Worm (Caenorhabditis elegans): ENCODE data around the gene srv-5.
"Not testable (repeated sequence)": the region's sequence is repeated elsewhere in the genome, so short reads cannot be mapped to it uniquely, and the experiment has no call there.

The srv-5 gene

ce11 chrX:4252047-4252446 lies at the start of gene srv-5:
Gene srv-5 (plus strand): TSS chrX:4252347.
- TF ChIP-seq cog-1 (tag; optimal IDR thresholded peaks at IDR 0.05), result no peak
- TF ChIP-seq med-1 (GFP tag; optimal IDR thresholded peaks at IDR 0.05; ENCODE audit: insufficient read depth), result no peak
- no peak for TF ChIP-seq klf-2 (GFP tag; conservative IDR thresholded peaks at IDR 0.05)
- no peak for TF ChIP-seq T22C8.4 (GFP tag; IDR thresholded peaks at IDR 0.05)
- no peak for TF ChIP-seq ztf-23 (GFP tag; IDR thresholded peaks at IDR 0.05)
- TF ChIP-seq tab-1 (GFP tag; IDR thresholded peaks at IDR 0.05), result no peak
- no peak for TF ChIP-seq flt-1 (GFP tag; IDR thresholded peaks at IDR 0.05)
- no peak for TF ChIP-seq ztf-29 (GFP tag; IDR thresholded peaks at IDR 0.05)
- TF ChIP-seq ref-1 (GFP tag; conservative IDR thresholded peaks at IDR 0.05), result no peak

DNA sequence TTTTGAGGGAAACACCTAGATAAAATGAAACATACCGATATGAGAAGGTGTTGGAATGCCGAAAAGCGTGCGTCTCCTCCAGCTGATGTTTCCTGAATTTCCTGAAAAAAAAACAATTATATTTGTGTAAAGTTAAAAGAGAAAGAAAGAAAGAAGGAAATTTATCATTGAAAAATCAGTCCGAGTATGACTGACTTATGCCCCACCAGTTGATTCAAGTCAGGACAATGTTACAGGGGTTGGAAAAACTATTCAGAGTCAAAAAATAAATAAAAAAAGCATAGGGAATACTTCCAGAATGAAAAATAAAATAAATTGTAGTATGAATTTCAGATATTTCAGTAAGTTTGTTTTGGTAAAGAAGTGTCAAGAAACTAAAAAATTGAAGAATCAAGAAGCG lies 44.8 kb upstream of the srv-5 start, which contains the start of gene F20B6.9:
Gene F20B6.9, minus strand, starts transcription at position 101 of the 400 bp plus-strand sequence.
- not testable (repeated sequence) for TF ChIP-seq klf-2 (GFP tag; conservative IDR thresholded peaks at IDR 0.05); med-1 (GFP tag; optimal IDR thresholded peaks at IDR 0.05; ENCODE audit: insufficient read depth); ztf-29 (GFP tag; IDR thresholded peaks at IDR 0.05)

DNA sequence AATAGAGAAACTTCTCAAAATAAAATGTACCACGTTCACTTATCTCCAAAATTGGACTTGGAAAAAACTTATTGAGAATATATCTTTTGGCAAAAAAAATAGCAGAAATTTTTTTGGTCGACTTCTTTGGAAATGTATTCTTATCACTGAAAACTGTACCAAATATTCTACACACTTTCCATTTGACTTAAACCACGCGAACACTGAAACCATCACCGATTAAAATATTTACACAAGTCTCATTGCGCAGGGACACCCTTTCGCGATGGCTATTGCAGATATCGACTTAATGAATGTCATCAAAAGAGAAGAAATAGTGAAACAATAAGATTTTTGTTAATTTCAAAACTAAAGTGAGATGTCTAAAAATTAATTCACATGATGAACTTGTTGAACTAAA lies 43.7 kb upstream of the srv-5 start:
- TF ChIP-seq T22C8.4 (GFP tag; IDR thresholded peaks at IDR 0.05) (no peak), ref-1 (GFP tag; conservative IDR thresholded peaks at IDR 0.05) (no peak), ztf-29 (GFP tag; IDR thresholded peaks at IDR 0.05) (no peak), ztf-23 (GFP tag; IDR thresholded peaks at IDR 0.05) (no peak), klf-2 (GFP tag; conservative IDR thresholded peaks at IDR 0.05) (no peak), cog-1 (tag; optimal IDR thresholded peaks at IDR 0.05) (no peak), flt-1 (GFP tag; IDR thresholded peaks at IDR 0.05) (no peak), tab-1 (GFP tag; IDR thresholded peaks at IDR 0.05) (no peak)

ce11 chrX:4209131-4209530 lies 43.0 kb upstream of the srv-5 start:
- peak; percentile 76 for TF ChIP-seq med-1 (GFP tag; optimal IDR thresholded peaks at IDR 0.05; ENCODE audit: insufficient read depth)
- peak; percentile 100 for TF ChIP-seq T22C8.4 (GFP tag; IDR thresholded peaks at IDR 0.05)
- TF ChIP-seq ztf-23 (GFP tag; IDR thresholded peaks at IDR 0.05), result peak; percentile 92
- peak; percentile 99 for TF ChIP-seq cog-1 (tag; optimal IDR thresholded peaks at IDR 0.05)
- TF ChIP-seq tab-1 (GFP tag; IDR thresholded peaks at IDR 0.05), result peak; percentile 73; the same call in 1 of the 2 replicates
- no peak for TF ChIP-seq ref-1 (GFP tag; conservative IDR thresholded peaks at IDR 0.05)
- peak; percentile 53; the same call in 1 of the 2 replicates for TF ChIP-seq ztf-29 (GFP tag; IDR thresholded peaks at IDR 0.05)
- TF ChIP-seq flt-1 (GFP tag; IDR thresholded peaks at IDR 0.05), result peak; percentile 91
- TF ChIP-seq klf-2 (GFP tag; conservative IDR thresholded peaks at IDR 0.05), result peak; percentile 76

DNA sequence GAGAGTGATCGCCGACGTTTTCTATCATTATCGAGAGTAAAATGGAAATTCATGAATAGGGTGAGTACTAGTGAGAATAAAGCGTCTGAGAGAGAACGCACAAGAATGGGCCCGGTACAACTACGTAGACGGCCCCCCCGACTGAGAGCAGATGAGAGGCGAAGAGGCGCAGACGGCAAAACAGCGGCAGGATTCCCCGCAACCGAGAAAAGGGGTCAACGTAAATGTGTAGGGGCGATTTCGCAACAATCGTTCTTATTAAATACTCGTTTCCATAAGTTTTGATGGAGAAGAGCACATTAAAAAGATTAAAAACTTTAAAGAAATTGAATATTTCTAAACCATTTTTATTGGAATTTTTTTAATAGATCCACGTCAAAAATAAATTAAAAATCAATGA lies 37.5 kb upstream of the srv-5 start:
- TF ChIP-seq flt-1 (GFP tag; IDR thresholded peaks at IDR 0.05), result no peak
- TF ChIP-seq cog-1 (tag; optimal IDR thresholded peaks at IDR 0.05), result peak; percentile 21
- TF ChIP-seq ztf-23 (GFP tag; IDR thresholded peaks at IDR 0.05), result no peak

DNA sequence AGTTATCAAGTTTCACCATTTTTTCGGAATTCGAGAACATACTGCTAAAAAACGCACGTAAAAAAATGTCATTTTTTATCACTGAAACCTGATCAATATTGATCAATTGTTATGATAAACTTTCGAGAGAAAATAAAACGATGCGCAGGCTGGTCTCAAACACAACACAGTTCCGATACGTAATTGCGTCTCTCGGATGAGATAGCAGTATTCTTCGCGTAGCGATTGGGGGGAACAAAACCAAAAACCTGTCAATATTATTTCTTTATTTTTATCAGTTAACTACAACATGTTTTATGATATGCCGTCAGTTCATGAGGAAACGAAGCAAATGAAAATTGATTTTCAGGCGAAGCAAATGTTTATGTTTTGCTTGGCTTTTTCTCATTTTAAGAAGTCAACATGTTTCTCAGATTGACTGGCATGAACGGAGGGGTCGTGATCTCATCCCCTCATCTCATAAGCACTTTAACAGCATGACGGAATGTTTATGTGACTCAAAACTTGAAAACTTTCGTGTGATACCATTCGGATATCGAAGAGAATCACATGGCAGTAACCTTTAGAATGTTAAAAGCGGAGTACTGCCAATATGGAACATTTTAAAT lies 36.5 kb upstream of the srv-5 start:
- TF ChIP-seq ref-1 (GFP tag; conservative IDR thresholded peaks at IDR 0.05), result no peak
- no peak for TF ChIP-seq med-1 (GFP tag; optimal IDR thresholded peaks at IDR 0.05; ENCODE audit: insufficient read depth)
- TF ChIP-seq T22C8.4 (GFP tag; IDR thresholded peaks at IDR 0.05), result no peak
- no peak for TF ChIP-seq tab-1 (GFP tag; IDR thresholded peaks at IDR 0.05)
- no peak for TF ChIP-seq cog-1 (tag; optimal IDR thresholded peaks at IDR 0.05)
- no peak for TF ChIP-seq ztf-23 (GFP tag; IDR thresholded peaks at IDR 0.05)
- TF ChIP-seq ztf-29 (GFP tag; IDR thresholded peaks at IDR 0.05), result no peak
- TF ChIP-seq klf-2 (GFP tag; conservative IDR thresholded peaks at IDR 0.05), result no peak
- no peak for TF ChIP-seq flt-1 (GFP tag; IDR thresholded peaks at IDR 0.05)

DNA sequence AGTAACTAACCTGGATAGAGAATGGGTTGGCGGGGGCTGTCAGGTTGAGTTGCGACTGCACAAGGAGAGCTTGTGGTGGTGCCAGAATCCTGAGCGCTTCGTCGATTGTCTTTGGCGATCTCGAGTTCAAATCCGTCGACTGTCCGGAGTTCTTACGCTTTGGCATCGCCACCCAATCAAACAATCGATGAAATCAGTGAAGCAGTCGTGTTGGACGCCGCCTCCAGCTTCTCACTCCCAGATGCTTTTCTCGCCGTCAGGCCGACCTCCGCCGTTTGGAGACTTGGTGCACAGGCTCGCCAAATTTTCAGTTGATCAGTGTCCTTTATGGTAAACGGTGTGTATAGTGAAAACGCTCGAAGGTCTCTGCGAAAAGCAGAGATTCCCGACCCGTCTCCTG lies 35.3 kb upstream of the srv-5 start, which contains the start of the genes F20B6.10 and hpk-1:
Gene F20B6.10, minus strand, starts transcription at position 303 of the 400 bp plus-strand sequence.
Gene hpk-1, minus strand, starts transcription at position 397 of the 400 bp plus-strand sequence.
- TF ChIP-seq ztf-23 (GFP tag; IDR thresholded peaks at IDR 0.05) (no peak), ztf-29 (GFP tag; IDR thresholded peaks at IDR 0.05) (no peak), tab-1 (GFP tag; IDR thresholded peaks at IDR 0.05) (no peak), flt-1 (GFP tag; IDR thresholded peaks at IDR 0.05) (no peak), T22C8.4 (GFP tag; IDR thresholded peaks at IDR 0.05) (no peak), med-1 (GFP tag; optimal IDR thresholded peaks at IDR 0.05; ENCODE audit: insufficient read depth) (no peak), cog-1 (tag; optimal IDR thresholded peaks at IDR 0.05) (no peak), ref-1 (GFP tag; conservative IDR thresholded peaks at IDR 0.05) (no peak), klf-2 (GFP tag; conservative IDR thresholded peaks at IDR 0.05) (no peak)

- TF ChIP-seq ztf-23 (GFP tag; IDR thresholded peaks at IDR 0.05) (no peak), ref-1 (GFP tag; conservative IDR thresholded peaks at IDR 0.05) (no peak), T22C8.4 (GFP tag; IDR thresholded peaks at IDR 0.05) (no peak), ztf-29 (GFP tag; IDR thresholded peaks at IDR 0.05) (no peak), cog-1 (tag; optimal IDR thresholded peaks at IDR 0.05) (no peak), klf-2 (GFP tag; conservative IDR thresholded peaks at IDR 0.05) (no peak), med-1 (GFP tag; optimal IDR thresholded peaks at IDR 0.05; ENCODE audit: insufficient read depth) (no peak)
Observed at ce11 chrX:4218174-4218573, 34.0 kb upstream of the srv-5 start, which contains the start of gene W01H2.2. Gene W01H2.2 (minus strand): TSS chrX:4218458.

DNA sequence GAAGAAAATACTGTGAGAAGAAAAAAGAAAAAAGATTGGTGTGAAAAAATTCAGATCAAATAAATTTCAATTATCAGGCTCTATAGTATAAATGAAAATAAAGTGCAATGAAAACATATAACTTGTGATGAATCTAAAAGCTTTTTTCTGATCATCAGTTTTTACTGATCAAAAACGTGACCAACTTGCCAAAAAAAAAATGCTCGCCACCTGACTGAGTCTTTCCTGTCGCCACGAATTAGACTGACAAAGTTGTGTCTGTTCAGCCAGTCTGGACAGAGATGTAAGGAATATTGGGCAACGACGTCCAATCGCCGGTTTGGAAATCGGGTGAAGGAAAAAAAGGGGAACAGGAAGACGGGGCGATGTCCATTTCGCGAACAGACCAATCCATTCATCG lies 32.7 kb upstream of the srv-5 start:
- TF ChIP-seq tab-1 (GFP tag; IDR thresholded peaks at IDR 0.05), result no peak
- no peak for TF ChIP-seq T22C8.4 (GFP tag; IDR thresholded peaks at IDR 0.05)
- no peak for TF ChIP-seq ztf-23 (GFP tag; IDR thresholded peaks at IDR 0.05)
- no peak for TF ChIP-seq ztf-29 (GFP tag; IDR thresholded peaks at IDR 0.05)
- TF ChIP-seq ref-1 (GFP tag; conservative IDR thresholded peaks at IDR 0.05), result no peak
- no peak for TF ChIP-seq flt-1 (GFP tag; IDR thresholded peaks at IDR 0.05)
- no peak for TF ChIP-seq med-1 (GFP tag; optimal IDR thresholded peaks at IDR 0.05; ENCODE audit: insufficient read depth)
- no peak for TF ChIP-seq klf-2 (GFP tag; conservative IDR thresholded peaks at IDR 0.05)
- no peak for TF ChIP-seq cog-1 (tag; optimal IDR thresholded peaks at IDR 0.05)

DNA sequence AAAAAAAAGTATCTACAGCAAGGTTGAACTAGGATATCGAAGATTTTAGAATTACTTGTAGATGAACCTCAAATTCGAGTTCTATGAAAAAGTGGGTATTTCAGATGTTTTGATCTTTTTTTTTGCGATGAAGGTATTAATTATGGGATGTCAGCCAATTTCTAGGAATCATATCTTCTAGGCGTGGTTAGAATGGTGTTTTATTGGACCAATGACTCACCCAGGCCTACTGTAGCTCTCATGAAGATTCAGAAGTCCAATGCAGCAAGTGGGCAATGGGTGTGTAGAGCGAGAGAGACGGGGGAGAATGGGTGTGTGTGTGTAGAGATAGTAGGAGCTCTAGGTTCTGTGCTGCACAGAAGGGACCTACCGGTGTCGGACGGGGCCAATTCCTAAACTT lies 29.9 kb upstream of the srv-5 start:
- TF ChIP-seq med-1 (GFP tag; optimal IDR thresholded peaks at IDR 0.05; ENCODE audit: insufficient read depth), result no peak
- no peak for TF ChIP-seq T22C8.4 (GFP tag; IDR thresholded peaks at IDR 0.05)
- TF ChIP-seq ztf-23 (GFP tag; IDR thresholded peaks at IDR 0.05), result 0 out of 2 replicates have a peak, but pooled peaks have one; percentile 26
- TF ChIP-seq flt-1 (GFP tag; IDR thresholded peaks at IDR 0.05), result 0 out of 2 replicates have a peak, but pooled peaks have one; percentile 17

Measured in whole organism, midembryonic.